Fruit fly (Drosophila melanogaster): ENCODE measurements around the gene Mct1.

- no peak for TF ChIP-seq rn (GFP tag; IDR thresholded peaks at IDR 0.05)
- no peak for TF ChIP-seq CG9948 (tag; optimal IDR thresholded peaks at IDR 0.05)
- no peak for TF ChIP-seq Ets98B (GFP tag; IDR thresholded peaks at IDR 0.05)
- no peak for TF ChIP-seq CG8159 (tag; optimal IDR thresholded peaks at IDR 0.05)
- TF ChIP-seq gl (tag; optimal IDR thresholded peaks at IDR 0.05): no peak
- TF ChIP-seq CG17806 (tag; optimal IDR thresholded peaks at IDR 0.05): no peak
- no peak for TF ChIP-seq Pif1B (GFP tag; optimal IDR thresholded peaks at IDR 0.05)
Measured at dm6 chrX:2249763-2250162, 60.8 kb downstream of the Mct1 start, which contains the start of gene crn.
